Worm (Caenorhabditis elegans): Measurements from ENCODE around the gene dep-1.

- TF ChIP-seq fos-1 (tag; optimal IDR thresholded peaks at IDR 0.05) (no peak), jun-1 (tag; optimal IDR thresholded peaks at IDR 0.05) (no peak), unc-62 (GFP tag; optimal IDR thresholded peaks at IDR 0.05) (no peak), snpc-4 (tag; optimal IDR thresholded peaks at IDR 0.05) (no peak), nfya-1 (tag; optimal IDR thresholded peaks at IDR 0.05; ENCODE audit: insufficient read depth) (no peak), hmg-11 (tag; optimal IDR thresholded peaks at IDR 0.05) (no peak), nhr-28 (tag; optimal IDR thresholded peaks at IDR 0.05) (no peak), lin-15B (tag; optimal IDR thresholded peaks at IDR 0.05) (no peak)
Measured at ce11 chrII:9061099-9061498, 41.5 kb upstream of the dep-1 start, which contains the start of gene T24B8.3.

All from whole organism, L3 larva.